Worm (Caenorhabditis elegans) whole organism, L4/young adult: ENCODE measurements around the gene F55H2.8.

ENCODE experiments used
- W03F9.2 ChIP-seq: fragments of 150-350 bp; optimal IDR thresholded peaks from 2 replicates; lab custom pipeline; 2014; ENCODE audit warnings: missing biosample characterization, missing genetic modification characterization
- dao-5 ChIP-seq: sonication (generic microtip); optimal IDR thresholded peaks from 2 replicates; lab custom pipeline; 2016; ENCODE audit warnings: missing genotype, missing genetic modification characterization, moderate library complexity, missing compliant biosample characterization
- him-1 ChIP-seq: sonication (generic microtip); optimal IDR thresholded peaks from 2 replicates; lab custom pipeline; 2016; ENCODE audit warnings: missing genotype, missing genetic modification reagents, missing genetic modification characterization, missing compliant biosample characterization

- no peak for TF ChIP-seq dao-5 (tag; lab: Kevin White, UChicago)
- TF ChIP-seq him-1 (tag; lab: Kevin White, UChicago), result no peak
- no peak for TF ChIP-seq W03F9.2 (tag; lab: Kevin White, UChicago)
Observed at ce11 chrIII:9526851-9527250, 13.2 kb downstream of the F55H2.8 start, which contains the start of gene ZK1098.6.
